Worm (Caenorhabditis elegans): ENCODE results near the gene T20D4.10.

DNA sequence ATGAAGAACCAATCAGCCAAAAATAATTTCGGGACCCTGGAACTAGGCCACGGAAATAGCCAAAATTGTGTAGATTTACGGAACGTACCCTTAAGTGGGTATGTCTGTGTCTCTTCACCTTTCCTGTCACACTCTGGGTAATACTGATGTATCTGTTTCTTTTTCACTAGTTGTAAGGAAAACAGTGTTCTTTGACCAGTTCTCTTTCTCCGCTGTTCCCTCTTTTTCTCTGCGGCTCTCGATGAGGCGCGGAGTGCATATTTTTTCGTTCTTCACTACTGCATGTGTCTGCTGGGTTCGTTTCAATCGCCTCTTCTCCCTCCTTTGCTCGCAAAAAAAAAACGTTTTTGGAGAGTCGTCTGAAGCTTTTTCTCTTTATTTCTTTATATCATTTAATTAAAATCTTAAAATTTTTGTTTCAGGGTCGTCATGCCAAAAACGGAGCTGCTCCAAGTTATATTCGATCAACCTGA lies 10.1 kb downstream of the T20D4.10 start, which contains the start of gene arrd-22:
- TF ChIP-seq hmbx-1 (tag; optimal IDR thresholded peaks at IDR 0.05) (no peak), ama-1 (optimal IDR thresholded peaks at IDR 0.05) (no peak), aly-1 (tag; optimal IDR thresholded peaks at IDR 0.05) (no peak), hmg-4 (GFP tag; optimal IDR thresholded peaks at IDR 0.05) (no peak), hnd-1 (tag; optimal IDR thresholded peaks at IDR 0.05) (no peak)
